Worm (Caenorhabditis elegans) whole organism, L4 larva: ENCODE data around the gene R10E11.9.

Experiments used
- nhr-10 ChIP-seq: fragments of 150-350 bp; optimal IDR thresholded peaks from 2 replicates; lab custom pipeline; 2014; ENCODE audit warnings: missing biosample characterization, missing genetic modification characterization
- nhr-237 ChIP-seq: sonication (generic microtip); optimal IDR thresholded peaks from 2 replicates; lab custom pipeline; 2017; ENCODE audit warnings: missing biosample characterization, missing genetic modification characterization

ce11 chrIII:9818763-9819162 lies 25.3 kb upstream of the R10E11.9 start, which contains the start of gene panl-3:
- TF ChIP-seq nhr-10 (tag; lab: Kevin White, UChicago) (no peak), nhr-237 (tag; lab: Kevin White, UChicago) (no peak)
